Fruit fly (Drosophila melanogaster): ENCODE measurements around the gene CheB38a.

CheB38a gene

dm6 chr2L:20812283-20813189, 5.8 kb downstream of the CheB38a start:
- TF ChIP-seq CTCF (optimal IDR thresholded peaks at IDR 0.05) (no peak), CG8478 (optimal IDR thresholded peaks at IDR 0.05) (no peak)

dm6 chr2L:20811039-20811652, 7.2 kb downstream of the CheB38a start:
- no peak for TF ChIP-seq CTCF (optimal IDR thresholded peaks at IDR 0.05)
- no peak for TF ChIP-seq CG8478 (optimal IDR thresholded peaks at IDR 0.05)

dm6 chr2L:20809229-20809628, 9.1 kb downstream of the CheB38a start:
- TF ChIP-seq CG8478 (optimal IDR thresholded peaks at IDR 0.05) (no peak), CTCF (optimal IDR thresholded peaks at IDR 0.05) (no peak)

- TF ChIP-seq CTCF (optimal IDR thresholded peaks at IDR 0.05) = no peak
- TF ChIP-seq CG8478 (optimal IDR thresholded peaks at IDR 0.05) = no peak
Measured at dm6 chr2L:20808510-20809195, 9.7 kb downstream of the CheB38a start.

dm6 chr2L:20807617-20808509, 10.5 kb downstream of the CheB38a start:
- no peak for TF ChIP-seq CTCF (optimal IDR thresholded peaks at IDR 0.05)
- no peak for TF ChIP-seq CG8478 (optimal IDR thresholded peaks at IDR 0.05)

- TF ChIP-seq CG8478 (optimal IDR thresholded peaks at IDR 0.05) (no peak), CTCF (optimal IDR thresholded peaks at IDR 0.05) (no peak)
Measured at dm6 chr2L:20806619-20807018, 11.7 kb downstream of the CheB38a start.

- no peak for TF ChIP-seq CG8478 (optimal IDR thresholded peaks at IDR 0.05)
- TF ChIP-seq CTCF (optimal IDR thresholded peaks at IDR 0.05) = no peak
Measured at dm6 chr2L:20805624-20806339, 12.6 kb downstream of the CheB38a start.

- TF ChIP-seq CG8478 (optimal IDR thresholded peaks at IDR 0.05) = no peak
Measured at dm6 chr2L:20803733-20804164, 14.6 kb downstream of the CheB38a start.

dm6 chr2L:20802839-20803238, 15.5 kb downstream of the CheB38a start:
- TF ChIP-seq CG8478 (optimal IDR thresholded peaks at IDR 0.05) = no peak
- no peak for TF ChIP-seq CTCF (optimal IDR thresholded peaks at IDR 0.05)

dm6 chr2L:20802204-20802603, 16.1 kb downstream of the CheB38a start:
- TF ChIP-seq CG8478 (optimal IDR thresholded peaks at IDR 0.05) = no peak
- no peak for TF ChIP-seq CTCF (optimal IDR thresholded peaks at IDR 0.05)

dm6 chr2L:20801801-20802200, 16.5 kb downstream of the CheB38a start:
- TF ChIP-seq CTCF (optimal IDR thresholded peaks at IDR 0.05) (no peak), CG8478 (optimal IDR thresholded peaks at IDR 0.05) (no peak)

dm6 chr2L:20799991-20800897, 18.1 kb downstream of the CheB38a start:
- TF ChIP-seq CTCF (optimal IDR thresholded peaks at IDR 0.05) (no peak), CG8478 (optimal IDR thresholded peaks at IDR 0.05) (no peak)

dm6 chr2L:20798351-20798777, 20.0 kb downstream of the CheB38a start:
- TF ChIP-seq CG8478 (optimal IDR thresholded peaks at IDR 0.05) (no peak), CTCF (optimal IDR thresholded peaks at IDR 0.05) (no peak)
